Worm (Caenorhabditis elegans): ENCODE measurements around the gene srh-15.
A peak's percentile ranks its signal among the peaks of the same experiment; 100 is the strongest.

srh-15 gene

ce11 chrV:13300492-13300891 is 20.3 kb upstream of the srh-15 start:
- no peak for TF ChIP-seq mab-5 (tag; optimal IDR thresholded peaks at IDR 0.05)
- peak; percentile 10 for TF ChIP-seq nhr-129 (tag; optimal IDR thresholded peaks at IDR 0.05)
- no peak for TF ChIP-seq ZK546.5 (tag; optimal IDR thresholded peaks at IDR 0.05)
- no peak for TF ChIP-seq ceh-16 (tag; optimal IDR thresholded peaks at IDR 0.05)
- TF ChIP-seq nhr-77 (tag; optimal IDR thresholded peaks at IDR 0.05): no peak

ce11 chrV:13301443-13301842 is 19.3 kb upstream of the srh-15 start, which contains the start of gene ceh-79:
Gene ceh-79 (plus strand): TSS chrV:13301833.
- TF ChIP-seq fos-1 (tag; optimal IDR thresholded peaks at IDR 0.05) (peak; percentile 12), sma-9 (GFP tag; optimal IDR thresholded peaks at IDR 0.05) (peak; percentile 25), sma-9 (tag; optimal IDR thresholded peaks at IDR 0.05) (no peak), alr-1 (tag; optimal IDR thresholded peaks at IDR 0.05) (no peak)

- TF ChIP-seq nhr-25 (tag; optimal IDR thresholded peaks at IDR 0.05) (no peak), elt-1 (tag; optimal IDR thresholded peaks at IDR 0.05) (no peak), nhr-10 (tag; optimal IDR thresholded peaks at IDR 0.05) (no peak), mab-5 (tag; optimal IDR thresholded peaks at IDR 0.05) (no peak), nhr-77 (tag; optimal IDR thresholded peaks at IDR 0.05) (no peak), ztf-4 (tag; optimal IDR thresholded peaks at IDR 0.05) (no peak), crh-2 (tag; optimal IDR thresholded peaks at IDR 0.05) (peak; percentile 25), alr-1 (tag; optimal IDR thresholded peaks at IDR 0.05) (no peak), fos-1 (tag; optimal IDR thresholded peaks at IDR 0.05) (peak; percentile 81), nhr-21 (tag; optimal IDR thresholded peaks at IDR 0.05) (no peak), snpc-4 (tag; optimal IDR thresholded peaks at IDR 0.05) (no peak), nhr-6 (tag; optimal IDR thresholded peaks at IDR 0.05) (no peak), dmd-4 (tag; optimal IDR thresholded peaks at IDR 0.05) (no peak), lin-13 (GFP tag; optimal IDR thresholded peaks at IDR 0.05) (no peak), ZK546.5 (tag; optimal IDR thresholded peaks at IDR 0.05) (no peak), zag-1 (tag; optimal IDR thresholded peaks at IDR 0.05) (no peak), lin-39 (tag; optimal IDR thresholded peaks at IDR 0.05) (no peak), gmeb-1 (tag; optimal IDR thresholded peaks at IDR 0.05) (peak; percentile 12), unc-62 (GFP tag; optimal IDR thresholded peaks at IDR 0.05) (no peak)
These were observed 16.1 kb upstream of the srh-15 start, which contains the start of gene C26E1.2 for ce11 chrV:13304663-13305188. Gene C26E1.2 (plus strand): TSS chrV:13305138.

- TF ChIP-seq nhr-12 (tag; optimal IDR thresholded peaks at IDR 0.05) (no peak), nhr-11 (tag; optimal IDR thresholded peaks at IDR 0.05) (no peak), R02D3.7 (tag; optimal IDR thresholded peaks at IDR 0.05) (no peak), blmp-1 (tag; optimal IDR thresholded peaks at IDR 0.05; ENCODE audit: insufficient read depth) (no peak), lin-13 (GFP tag; optimal IDR thresholded peaks at IDR 0.05) (no peak), nhr-6 (tag; optimal IDR thresholded peaks at IDR 0.05) (no peak), crh-2 (tag; optimal IDR thresholded peaks at IDR 0.05) (no peak), F13H6.1 (tag; optimal IDR thresholded peaks at IDR 0.05) (no peak), aly-2 (tag; optimal IDR thresholded peaks at IDR 0.05) (no peak), alr-1 (tag; optimal IDR thresholded peaks at IDR 0.05) (no peak), ZK546.5 (tag; optimal IDR thresholded peaks at IDR 0.05) (no peak), sma-9 (GFP tag; optimal IDR thresholded peaks at IDR 0.05) (no peak), sma-9 (tag; optimal IDR thresholded peaks at IDR 0.05) (no peak), nhr-10 (tag; optimal IDR thresholded peaks at IDR 0.05) (no peak)
These were observed 12.2 kb upstream of the srh-15 start, which contains the start of gene C50B6.1 for ce11 chrV:13308616-13309015. Gene C50B6.1 (plus strand): TSS chrV:13308916.

ce11 chrV:13309806-13310205 is 11.0 kb upstream of the srh-15 start:
- TF ChIP-seq ZK546.5 (tag; optimal IDR thresholded peaks at IDR 0.05): no peak
- TF ChIP-seq nhr-23 (tag; optimal IDR thresholded peaks at IDR 0.05): no peak
- no peak for TF ChIP-seq ztf-4 (tag; optimal IDR thresholded peaks at IDR 0.05)
- TF ChIP-seq Y55F3AM.14 (GFP tag; optimal IDR thresholded peaks at IDR 0.05): no peak
- TF ChIP-seq crh-2 (tag; optimal IDR thresholded peaks at IDR 0.05): no peak
- no peak for TF ChIP-seq mdl-1 (tag; optimal IDR thresholded peaks at IDR 0.05)
- no peak for TF ChIP-seq ztf-11 (tag; optimal IDR thresholded peaks at IDR 0.05)
- no peak for TF ChIP-seq elt-1 (tag; optimal IDR thresholded peaks at IDR 0.05)
- no peak for TF ChIP-seq mbf-1 (tag; optimal IDR thresholded peaks at IDR 0.05)
- no peak for TF ChIP-seq sma-9 (GFP tag; optimal IDR thresholded peaks at IDR 0.05)
- TF ChIP-seq sma-9 (tag; optimal IDR thresholded peaks at IDR 0.05): no peak
- TF ChIP-seq lin-13 (GFP tag; optimal IDR thresholded peaks at IDR 0.05): no peak
- no peak for TF ChIP-seq sma-3 (GFP tag; optimal IDR thresholded peaks at IDR 0.05)
- no peak for TF ChIP-seq nhr-10 (tag; optimal IDR thresholded peaks at IDR 0.05)
- no peak for TF ChIP-seq F13H6.1 (tag; optimal IDR thresholded peaks at IDR 0.05)
- no peak for TF ChIP-seq C34F6.9 (tag; optimal IDR thresholded peaks at IDR 0.05)
- no peak for TF ChIP-seq nhr-77 (tag; optimal IDR thresholded peaks at IDR 0.05)
- no peak for TF ChIP-seq blmp-1 (tag; optimal IDR thresholded peaks at IDR 0.05; ENCODE audit: insufficient read depth)
- no peak for TF ChIP-seq peb-1 (tag; optimal IDR thresholded peaks at IDR 0.05)
- no peak for TF ChIP-seq nhr-129 (tag; optimal IDR thresholded peaks at IDR 0.05)

Data from whole organism, L2 larva.